Worm (Caenorhabditis elegans): ENCODE measurements around the gene nhr-156.

nhr-156 gene

ce11 chrV:3957608-3958007 lies 51.7 kb downstream of the nhr-156 start, which contains the start of gene cyp-34A5:
cyp-34A5 (minus strand) TSS chrV:3957708.
- TF ChIP-seq nhr-76 (tag; optimal IDR thresholded peaks at IDR 0.05) (no peak), egl-27 (tag; optimal IDR thresholded peaks at IDR 0.05) (no peak), sea-2 (GFP tag; optimal IDR thresholded peaks at IDR 0.05) (no peak), daf-12 (tag; optimal IDR thresholded peaks at IDR 0.05) (no peak), zag-1 (tag; optimal IDR thresholded peaks at IDR 0.05) (no peak), nhr-11 (tag; optimal IDR thresholded peaks at IDR 0.05) (no peak), elt-2 (tag; optimal IDR thresholded peaks at IDR 0.05) (no peak), aly-2 (tag; optimal IDR thresholded peaks at IDR 0.05) (no peak), ztf-11 (tag; optimal IDR thresholded peaks at IDR 0.05) (no peak), ceh-16 (tag; optimal IDR thresholded peaks at IDR 0.05) (no peak), unc-62 (GFP tag; optimal IDR thresholded peaks at IDR 0.05) (no peak), ama-1 (optimal IDR thresholded peaks at IDR 0.05) (no peak), nhr-28 (tag; optimal IDR thresholded peaks at IDR 0.05) (no peak), tbx-2 (tag; optimal IDR thresholded peaks at IDR 0.05) (no peak)

All from whole organism, L3 larva.